Fruit fly (Drosophila melanogaster) whole organism, embryonic: Measurements from ENCODE around the gene CG15882.
A peak's percentile ranks its signal among the peaks of the same experiment; 100 is the strongest.

ENCODE experiments used
- ATbp ChIP-seq: fragments of 200-800 bp; sonication (Bioruptor generic); optimal IDR thresholded peaks from 2 replicates; lab custom pipeline; 2017; ENCODE audit warnings: missing biosample characterization, mild to moderate bottlenecking, missing genetic modification characterization, missing genetic modification reagents
- Asciz ChIP-seq: fragments of 200-800 bp; sonication (Bioruptor generic); optimal IDR thresholded peaks from 2 replicates; lab custom pipeline; 2017; ENCODE audit warnings: missing biosample characterization, mild to moderate bottlenecking, missing genetic modification characterization, missing genetic modification reagents
- CG11504 ChIP-seq: fragments of 200-800 bp; sonication (Bioruptor generic); optimal IDR thresholded peaks from 3 replicates; lab custom pipeline; 2019; ENCODE audit warnings: missing biosample characterization, mild to moderate bottlenecking, missing genetic modification characterization, moderate library complexity
- CG12391 ChIP-seq: fragments of 200-800 bp; sonication (Bioruptor generic); optimal IDR thresholded peaks from 3 replicates; lab custom pipeline; 2018; ENCODE audit warnings: missing biosample characterization, mild to moderate bottlenecking, missing genetic modification characterization, moderate library complexity
- CG15479 ChIP-seq: fragments of 200-800 bp; sonication (Bioruptor generic); optimal IDR thresholded peaks from 3 replicates; lab custom pipeline; 2019; ENCODE audit warnings: missing biosample characterization, mild to moderate bottlenecking, missing genetic modification characterization, moderate library complexity
- CG15601 ChIP-seq: fragments of 200-800 bp; sonication (Bioruptor generic); optimal IDR thresholded peaks from 3 replicates; lab custom pipeline; 2019; ENCODE audit warnings: missing biosample characterization, mild to moderate bottlenecking, missing genetic modification characterization, moderate library complexity
- CG1603 ChIP-seq: fragments of 200-800 bp; sonication (Bioruptor generic); optimal IDR thresholded peaks from 2 replicates; lab custom pipeline; 2019; ENCODE audit warnings: missing biosample characterization, mild to moderate bottlenecking, missing genetic modification characterization, moderate library complexity
- CG1832 ChIP-seq: fragments of 200-800 bp; sonication (Bioruptor generic); optimal IDR thresholded peaks from 2 replicates; lab custom pipeline; 2017; ENCODE audit warnings: missing biosample characterization, mild to moderate bottlenecking, missing genetic modification characterization, inconsistent platforms
- CG34422 ChIP-seq: fragments of 200-800 bp; sonication (Bioruptor generic); IDR thresholded peaks from 3 replicates; pipeline ENCODE4 v1.3.6; 2022; ENCODE audit warnings: missing biosample characterization, missing genetic modification characterization
- CG3838 ChIP-seq: fragments of 200-800 bp; sonication (Bioruptor generic); optimal IDR thresholded peaks from 3 replicates; lab custom pipeline; 2016; ENCODE audit warnings: missing biosample characterization, missing genetic modification characterization
- CG4424 ChIP-seq: fragments of 200-800 bp; sonication (Bioruptor generic); optimal IDR thresholded peaks from 3 replicates; lab custom pipeline; 2016; ENCODE audit warnings: missing biosample characterization, missing genetic modification characterization
- CG4854 ChIP-seq: fragments of 200-800 bp; sonication (Bioruptor generic); optimal IDR thresholded peaks from 2 replicates; lab custom pipeline; 2016; ENCODE audit warnings: missing biosample characterization, missing genetic modification characterization, inconsistent platforms
- CG8359 ChIP-seq: fragments of 200-800 bp; sonication (Bioruptor generic); optimal IDR thresholded peaks from 2 replicates; lab custom pipeline; 2017; ENCODE audit warnings: missing biosample characterization, mild to moderate bottlenecking, missing genetic modification characterization, borderline replicate concordance
- CG9437 ChIP-seq: fragments of 200-800 bp; sonication (Bioruptor generic); optimal IDR thresholded peaks from 2 replicates; lab custom pipeline; 2018; ENCODE audit warnings: missing biosample characterization, mild to moderate bottlenecking, missing genetic modification characterization
- CG9609 ChIP-seq: fragments of 200-800 bp; sonication (Bioruptor generic); optimal IDR thresholded peaks from 3 replicates; lab custom pipeline; 2016; ENCODE audit warnings: missing biosample characterization, missing genetic modification characterization
- CkIIα-i1 ChIP-seq: fragments of 200-800 bp; sonication (Bioruptor generic); IDR thresholded peaks from 2 replicates; pipeline ENCODE4 v1.3.6; 2022; ENCODE audit warnings: missing biosample characterization, missing genetic modification characterization
- CrebB ChIP-seq: fragments of 200-800 bp; sonication (Bioruptor generic); optimal IDR thresholded peaks from 3 replicates; lab custom pipeline; 2018; ENCODE audit warnings: missing biosample characterization, mild to moderate bottlenecking, missing genetic modification characterization
- D19A ChIP-seq: fragments of 200-800 bp; optimal IDR thresholded peaks from 3 replicates; lab custom pipeline; 2019; ENCODE audit warnings: missing biosample characterization, mild to moderate bottlenecking, missing genetic modification characterization, moderate library complexity
- Dbx ChIP-seq: fragments of 200-800 bp; sonication (Bioruptor generic); IDR thresholded peaks from 3 replicates; pipeline ENCODE4 v1.3.6; 2022; ENCODE audit warnings: missing biosample characterization, missing genetic modification characterization
- Dfd ChIP-seq, 2 experiments: fragments of >200 bp; optimal IDR thresholded peaks; 2 replicates each; lab custom pipeline; 2017; ENCODE audit warnings: missing biosample characterization in 2 of 2, missing genetic modification characterization in 2 of 2
- Dll ChIP-seq: fragments of 200-800 bp; sonication (Bioruptor generic); IDR thresholded peaks from 4 replicates; pipeline ENCODE4 v1.3.6; 2022; ENCODE audit warnings: missing biosample characterization, missing genetic modification characterization; ENCODE audit not compliant: partially characterized antibody
- Doc2 ChIP-seq: fragments of 200-800 bp; sonication (Bioruptor generic); IDR thresholded peaks from 2 replicates; pipeline ENCODE4 v1.3.6; 2022; ENCODE audit warnings: missing biosample characterization, missing genetic modification characterization
- Ets65A ChIP-seq: fragments of 200-800 bp; sonication (Bioruptor generic); peaks from one replicate; lab custom pipeline; 2016; ENCODE audit warnings: missing biosample characterization, missing genetic modification characterization
- MESR4 ChIP-seq: fragments of 200-800 bp; sonication (Bioruptor generic); optimal IDR thresholded peaks from 2 replicates; lab custom pipeline; 2018; ENCODE audit warnings: missing biosample characterization, mild to moderate bottlenecking, missing genetic modification characterization, moderate library complexity
- Med ChIP-seq: fragments of 200-800 bp; sonication (Bioruptor generic); peaks from one replicate; lab custom pipeline; 2016; ENCODE audit warnings: missing biosample characterization, missing genetic modification characterization, mild to moderate bottlenecking, inconsistent platforms, moderate library complexity
- Oli ChIP-seq: fragments of 200-800 bp; sonication (Bioruptor generic); optimal IDR thresholded peaks from 2 replicates; lab custom pipeline; 2018; ENCODE audit warnings: missing biosample characterization, mild to moderate bottlenecking, missing genetic modification characterization, moderate library complexity
- Opbp ChIP-seq: fragments of 200-800 bp; sonication (Bioruptor generic); IDR thresholded peaks from 3 replicates; pipeline ENCODE4 v1.3.6; 2022; ENCODE audit warnings: missing biosample characterization, missing genetic modification characterization; ENCODE audit not compliant: partially characterized antibody
- Ptx1 ChIP-seq: fragments of 200-800 bp; sonication (Bioruptor generic); IDR thresholded peaks from 2 replicates; pipeline ENCODE4 v1.3.6; 2022; ENCODE audit warnings: missing biosample characterization, missing genetic modification characterization
- Scr ChIP-seq: fragments of 200-800 bp; sonication (Bioruptor generic); IDR thresholded peaks from 2 replicates; pipeline ENCODE4 v1.3.6; 2022; ENCODE audit warnings: missing biosample characterization, missing genetic modification characterization; ENCODE audit not compliant: partially characterized antibody
- Side ChIP-seq: fragments of 200-800 bp; sonication (Bioruptor generic); optimal IDR thresholded peaks from 2 replicates; lab custom pipeline; 2016; ENCODE audit warnings: missing biosample characterization, missing genetic modification characterization
- Tbp ChIP-seq: fragments of >200 bp; optimal IDR thresholded peaks from 2 replicates; lab custom pipeline; 2018; ENCODE audit warnings: missing biosample characterization, missing genetic modification characterization
- Trl ChIP-seq, 3 experiments: fragments of >200 bp in 2 of 3; fragments of 200-800 bp in 1 of 3; sonication (Bioruptor generic) in 1 of 3; optimal IDR thresholded peaks; 2 replicates in 1 of 3; 3 replicates in 2 of 3; lab custom pipeline; 2016 to 2017; ENCODE audit warnings: missing biosample characterization in 1 of 3, missing genetic modification characterization in 1 of 3
- bbx ChIP-seq: fragments of 200-800 bp; sonication (Bioruptor generic); IDR thresholded peaks from 2 replicates; pipeline ENCODE4 v1.3.6; 2022; ENCODE audit warnings: missing biosample characterization, missing genetic modification characterization; ENCODE audit not compliant: partially characterized antibody
- bsh ChIP-seq, 2 experiments: fragments of 200-800 bp; sonication (Bioruptor generic); optimal IDR thresholded peaks; 2 replicates each; lab custom pipeline; 2017 to 2018; ENCODE audit warnings: mild to moderate bottlenecking in 2 of 2, missing biosample characterization in 2 of 2, missing genetic modification characterization in 2 of 2, moderate library complexity in 1 of 2
- chinmo ChIP-seq: fragments of 200-800 bp; sonication (Bioruptor generic); IDR thresholded peaks from 4 replicates; pipeline ENCODE4 v1.3.6; 2022; ENCODE audit warnings: missing biosample characterization, missing genetic modification characterization; ENCODE audit not compliant: partially characterized antibody
- chm ChIP-seq: fragments of 200-800 bp; sonication (Bioruptor generic); IDR thresholded peaks from 2 replicates; pipeline ENCODE4 v1.3.6; 2022; ENCODE audit warnings: missing biosample characterization, missing genetic modification characterization
- ewg ChIP-seq: fragments of 200-800 bp; sonication (Bioruptor generic); optimal IDR thresholded peaks from 3 replicates; lab custom pipeline; 2017; ENCODE audit warnings: mild to moderate bottlenecking, missing biosample characterization, missing genetic modification reagents, missing genetic modification characterization
- grau ChIP-seq: fragments of 200-800 bp; optimal IDR thresholded peaks from 3 replicates; lab custom pipeline; 2019; ENCODE audit warnings: missing biosample characterization, mild to moderate bottlenecking, missing genetic modification characterization, moderate library complexity
- hb ChIP-seq: fragments of 200-800 bp; sonication (Bioruptor generic); IDR thresholded peaks from 3 replicates; pipeline ENCODE4 v1.3.6; 2022; ENCODE audit warnings: missing biosample characterization, missing genetic modification characterization; ENCODE audit not compliant: partially characterized antibody
- knrl ChIP-seq: fragments of 200-800 bp; sonication (Bioruptor generic); IDR thresholded peaks from 3 replicates; pipeline ENCODE4 v1.3.6; 2022; ENCODE audit warnings: missing biosample characterization, missing genetic modification characterization; ENCODE audit not compliant: partially characterized antibody
- psq ChIP-seq: fragments of 200-800 bp; sonication (Bioruptor generic); optimal IDR thresholded peaks from 2 replicates; lab custom pipeline; 2017; ENCODE audit warnings: missing biosample characterization, missing genetic modification characterization
- scrt ChIP-seq: fragments of 200-800 bp; sonication (Bioruptor generic); optimal IDR thresholded peaks from 2 replicates; lab custom pipeline; 2018; ENCODE audit warnings: missing biosample characterization, mild to moderate bottlenecking, missing genetic modification characterization, moderate library complexity
- sima ChIP-seq: fragments of 200-800 bp; sonication (Bioruptor generic); optimal IDR thresholded peaks from 2 replicates; lab custom pipeline; 2016; ENCODE audit warnings: missing biosample characterization, missing genetic modification characterization
- tna ChIP-seq: fragments of 200-800 bp; sonication (Bioruptor generic); IDR thresholded peaks from 2 replicates; pipeline ENCODE4 v1.3.6; 2022; ENCODE audit warnings: missing biosample characterization, missing genetic modification characterization; ENCODE audit not compliant: partially characterized antibody
- trh ChIP-seq: fragments of 200-800 bp; sonication (Bioruptor generic); optimal IDR thresholded peaks from 2 replicates; lab custom pipeline; 2016; ENCODE audit warnings: missing biosample characterization, missing genetic modification characterization
- unpg ChIP-seq: fragments of 200-800 bp; sonication (Bioruptor generic); optimal IDR thresholded peaks from 3 replicates; lab custom pipeline; 2018; ENCODE audit warnings: missing biosample characterization, mild to moderate bottlenecking, missing genetic modification characterization, moderate library complexity
- usp ChIP-seq: fragments of >200 bp; optimal IDR thresholded peaks from 2 replicates; lab custom pipeline; 2017; ENCODE audit warnings: missing biosample characterization, missing genetic modification characterization
- vfl ChIP-seq: fragments of 200-800 bp; sonication (Bioruptor generic); optimal IDR thresholded peaks from 2 replicates; lab custom pipeline; 2016; ENCODE audit warnings: missing biosample characterization, missing genetic modification characterization
- yki ChIP-seq: fragments of >200 bp; optimal IDR thresholded peaks from 3 replicates; lab custom pipeline; 2018

The CG15882 gene

dm6 chrX:19162249-19162914, 38.2 kb upstream of the CG15882 start:
- no peak for TF ChIP-seq Dfd (GFP tag; optimal IDR thresholded peaks at IDR 0.05; lab: Kevin White, UChicago)
- no peak for TF ChIP-seq CG4424
- TF ChIP-seq ATbp: peak; percentile 9
- no peak for TF ChIP-seq CG4854 (GFP tag; lab: Kevin White, UChicago)
- TF ChIP-seq Doc2 (GFP tag; lab: Robert Waterston, UW): no peak
- peak; percentile 50 for TF ChIP-seq CG1603 (tag; lab: Kevin White, UChicago)
- TF ChIP-seq knrl (GFP tag; lab: Robert Waterston, UW): no peak
- no peak for TF ChIP-seq chinmo (GFP tag; lab: Robert Waterston, UW)
- peak; percentile 3 for TF ChIP-seq Asciz
- TF ChIP-seq Dbx (GFP tag; lab: Robert Waterston, UW): no peak
- peak in 1 of 2 experiments; percentile 35 for TF ChIP-seq bsh (GFP tag; optimal IDR thresholded peaks at IDR 0.05; lab: Kevin White, UChicago)
- TF ChIP-seq Med (GFP tag; lab: Kevin White, UChicago): peak; percentile 87
- peak; percentile 99 for TF ChIP-seq CG8359 (GFP tag; lab: Kevin White, UChicago)
- TF ChIP-seq bbx (GFP tag; lab: Robert Waterston, UW): 0 out of 2 replicates have a peak, but pooled peaks have one; percentile 20
- no peak for TF ChIP-seq CG15601
- no peak for TF ChIP-seq vfl (GFP tag; lab: Kevin White, UChicago)
- TF ChIP-seq ewg (GFP tag; lab: Kevin White, UChicago): peak; percentile 6
- TF ChIP-seq Trl (optimal IDR thresholded peaks at IDR 0.05; lab: Kevin White, UChicago): no peak
- TF ChIP-seq Trl (GFP tag; optimal IDR thresholded peaks at IDR 0.05; lab: Kevin White, UChicago): no peak
- TF ChIP-seq Oli (tag; lab: Kevin White, UChicago): peak; percentile 35
- TF ChIP-seq CG11504 (tag; lab: Kevin White, UChicago): no peak
- no peak for TF ChIP-seq yki (lab: Kevin White, UChicago)
- no peak for TF ChIP-seq sima (GFP tag; lab: Kevin White, UChicago)
- peak; percentile 40 for TF ChIP-seq unpg
- no peak for TF ChIP-seq Ptx1 (GFP tag; lab: Robert Waterston, UW)
- no peak for TF ChIP-seq CG1832 (GFP tag; lab: Kevin White, UChicago)
- TF ChIP-seq CG9609: no peak
- peak; percentile 38 for TF ChIP-seq CG12391 (tag; lab: Kevin White, UChicago)
- no peak for TF ChIP-seq Dll (GFP tag; lab: Robert Waterston, UW)
- no peak for TF ChIP-seq CkIIα-i1
- no peak for TF ChIP-seq D19A (tag; lab: Kevin White, UChicago)
- no peak for TF ChIP-seq Scr
- no peak for TF ChIP-seq CG15479 (GFP tag; lab: Kevin White, UChicago)
- no peak for TF ChIP-seq CG34422 (GFP tag; lab: Robert Waterston, UW)
- no peak for TF ChIP-seq scrt (GFP tag; lab: Kevin White, UChicago)
- TF ChIP-seq chm (GFP tag; lab: Robert Waterston, UW): no peak
- no peak for TF ChIP-seq Side (GFP tag; lab: Kevin White, UChicago)
- TF ChIP-seq MESR4 (GFP tag; lab: Kevin White, UChicago): no peak
- no peak for TF ChIP-seq trh (GFP tag; lab: Kevin White, UChicago)
- TF ChIP-seq grau: peak; percentile 19
- no peak for TF ChIP-seq hb (GFP tag; lab: Robert Waterston, UW)
- no peak for TF ChIP-seq usp (GFP tag; lab: Kevin White, UChicago)
- TF ChIP-seq CrebB (tag; lab: Kevin White, UChicago): no peak
- TF ChIP-seq CG9437 (GFP tag; lab: Kevin White, UChicago): no peak
- no peak for TF ChIP-seq psq (GFP tag; lab: Kevin White, UChicago)
- TF ChIP-seq tna (GFP tag; lab: Robert Waterston, UW): no peak
- peak; percentile 87 for TF ChIP-seq Ets65A (GFP tag; lab: Kevin White, UChicago)
- peak; percentile 25 for TF ChIP-seq Tbp (GFP tag; lab: Kevin White, UChicago)
- no peak for TF ChIP-seq CG3838 (GFP tag; lab: Kevin White, UChicago)
- TF ChIP-seq Opbp (GFP tag; lab: Robert Waterston, UW): no peak
